Fruit fly (Drosophila melanogaster) whole organism, embryonic: ENCODE results near the gene ClpP.

ENCODE experiments used
- Bteb2 ChIP-seq: fragments of 200-800 bp; sonication (Bioruptor generic); optimal IDR thresholded peaks from 2 replicates; lab custom pipeline; 2016; ENCODE audit warnings: missing biosample characterization, missing genetic modification characterization
- CG10959 ChIP-seq: fragments of 200-800 bp; sonication (Bioruptor generic); IDR thresholded peaks from 2 replicates; pipeline ENCODE4 v1.3.6; 2022; ENCODE audit warnings: missing biosample characterization, missing genetic modification characterization
- CG11085 ChIP-seq: fragments of 200-800 bp; sonication (Bioruptor generic); IDR thresholded peaks from 2 replicates; pipeline ENCODE4 v1.3.6; 2022; ENCODE audit warnings: missing biosample characterization, missing genetic modification characterization
- CG11723 ChIP-seq: fragments of 200-800 bp; sonication (Bioruptor generic); optimal IDR thresholded peaks from 2 replicates; lab custom pipeline; 2017; ENCODE audit warnings: missing biosample characterization, mild to moderate bottlenecking, missing genetic modification characterization
- CG14965 ChIP-seq: fragments of 200-800 bp; sonication (Bioruptor generic); optimal IDR thresholded peaks from 2 replicates; lab custom pipeline; 2016; ENCODE audit warnings: missing biosample characterization, missing genetic modification characterization, borderline replicate concordance
- CG15073 ChIP-seq: fragments of 200-800 bp; sonication (Bioruptor generic); optimal IDR thresholded peaks from 2 replicates; lab custom pipeline; 2016; ENCODE audit warnings: missing biosample characterization, missing genetic modification characterization
- CG17568 ChIP-seq: fragments of 200-800 bp; sonication (Bioruptor generic); optimal IDR thresholded peaks from 2 replicates; lab custom pipeline; 2018; ENCODE audit warnings: missing biosample characterization, mild to moderate bottlenecking, missing genetic modification characterization, moderate library complexity
- CG18619 ChIP-seq: fragments of 200-800 bp; sonication (Bioruptor generic); optimal IDR thresholded peaks from 3 replicates; lab custom pipeline; 2017; ENCODE audit warnings: missing biosample characterization, mild to moderate bottlenecking, missing genetic modification characterization
- CG2712 ChIP-seq: fragments of 200-800 bp; optimal IDR thresholded peaks from 3 replicates; lab custom pipeline; 2019; ENCODE audit warnings: missing biosample characterization, mild to moderate bottlenecking, missing genetic modification characterization, moderate library complexity
- CG3281 ChIP-seq: fragments of 200-800 bp; sonication (Bioruptor generic); optimal IDR thresholded peaks from 3 replicates; lab custom pipeline; 2017; ENCODE audit warnings: missing biosample characterization, mild to moderate bottlenecking, missing genetic modification characterization
- CG3838 ChIP-seq: fragments of 200-800 bp; sonication (Bioruptor generic); optimal IDR thresholded peaks from 3 replicates; lab custom pipeline; 2016; ENCODE audit warnings: missing biosample characterization, missing genetic modification characterization
- CG6813 ChIP-seq: fragments of 200-800 bp; sonication (Bioruptor generic); optimal IDR thresholded peaks from 2 replicates; lab custom pipeline; 2017; ENCODE audit warnings: missing biosample characterization, missing genetic modification characterization, mild to moderate bottlenecking, moderate library complexity, missing genetic modification reagents
- CG8281 ChIP-seq: fragments of 200-800 bp; sonication (Bioruptor generic); optimal IDR thresholded peaks from 2 replicates; lab custom pipeline; 2018; ENCODE audit warnings: missing biosample characterization, mild to moderate bottlenecking, missing genetic modification characterization, moderate library complexity
- CG8765 ChIP-seq: fragments of 200-800 bp; sonication (Bioruptor generic); IDR thresholded peaks from 2 replicates; pipeline ENCODE4 v1.3.6; 2022; ENCODE audit warnings: missing biosample characterization, missing genetic modification characterization
- CG8924 ChIP-seq: fragments of 200-800 bp; optimal IDR thresholded peaks from 3 replicates; lab custom pipeline; 2019; ENCODE audit warnings: missing biosample characterization, mild to moderate bottlenecking, missing genetic modification characterization, moderate library complexity
- CG8944 ChIP-seq: fragments of 200-800 bp; sonication (Bioruptor generic); optimal IDR thresholded peaks from 3 replicates; lab custom pipeline; 2016; ENCODE audit warnings: missing biosample characterization, missing genetic modification characterization
- CG9797 ChIP-seq: fragments of 200-800 bp; sonication (Bioruptor generic); optimal IDR thresholded peaks from 3 replicates; lab custom pipeline; 2018; ENCODE audit warnings: missing biosample characterization, mild to moderate bottlenecking, missing genetic modification characterization
- D ChIP-seq, 2 experiments: fragments of 200-800 bp in 1 of 2; fragments of >200 bp in 1 of 2; sonication (Bioruptor generic) in 1 of 2; optimal IDR thresholded peaks; 2 replicates in 1 of 2; 3 replicates in 1 of 2; lab custom pipeline; 2017; ENCODE audit warnings: mild to moderate bottlenecking in 1 of 2, missing biosample characterization in 1 of 2, missing genetic modification characterization in 1 of 2, missing genetic modification reagents in 1 of 2
- ERR ChIP-seq: fragments of 200-800 bp; sonication (Bioruptor generic); optimal IDR thresholded peaks from 2 replicates; lab custom pipeline; 2016; ENCODE audit warnings: missing biosample characterization, missing genetic modification characterization
- Fer2 ChIP-seq: fragments of 200-800 bp; sonication (Bioruptor generic); optimal IDR thresholded peaks from 2 replicates; lab custom pipeline; 2018; ENCODE audit warnings: missing biosample characterization, mild to moderate bottlenecking, missing genetic modification characterization, moderate library complexity
- MESR4 ChIP-seq: fragments of 200-800 bp; sonication (Bioruptor generic); optimal IDR thresholded peaks from 2 replicates; lab custom pipeline; 2018; ENCODE audit warnings: missing biosample characterization, mild to moderate bottlenecking, missing genetic modification characterization, moderate library complexity
- NK7.1 ChIP-seq: fragments of 200-800 bp; sonication (Bioruptor generic); optimal IDR thresholded peaks from 3 replicates; lab custom pipeline; 2016; ENCODE audit warnings: missing biosample characterization, missing genetic modification characterization
- Nf-YC ChIP-seq: fragments of 200-800 bp; optimal IDR thresholded peaks from 3 replicates; lab custom pipeline; 2019; ENCODE audit warnings: missing biosample characterization, mild to moderate bottlenecking, missing genetic modification characterization, moderate library complexity
- Oaz ChIP-seq: fragments of 200-800 bp; sonication (Bioruptor generic); IDR thresholded peaks from 2 replicates; pipeline ENCODE4 v1.3.6; 2022; ENCODE audit warnings: missing biosample characterization, missing genetic modification characterization
- Ptx1 ChIP-seq: fragments of 200-800 bp; sonication (Bioruptor generic); IDR thresholded peaks from 2 replicates; pipeline ENCODE4 v1.3.6; 2022; ENCODE audit warnings: missing biosample characterization, missing genetic modification characterization
- Scr ChIP-seq: fragments of 200-800 bp; sonication (Bioruptor generic); IDR thresholded peaks from 2 replicates; pipeline ENCODE4 v1.3.6; 2022; ENCODE audit warnings: missing biosample characterization, missing genetic modification characterization; ENCODE audit not compliant: partially characterized antibody
- Ssrp ChIP-seq: fragments of 200-800 bp; sonication (Bioruptor generic); optimal IDR thresholded peaks from 2 replicates; lab custom pipeline; 2018; ENCODE audit warnings: missing biosample characterization, mild to moderate bottlenecking, missing genetic modification characterization, moderate library complexity
- Stat92E ChIP-seq, 3 experiments: fragments of >200 bp in 2 of 3; fragments of 200-800 bp in 1 of 3; sonication (Bioruptor generic) in 1 of 3; optimal IDR thresholded peaks; 2 replicates each; lab custom pipeline; 2017 to 2019; ENCODE audit warnings: missing biosample characterization in 3 of 3, missing genetic modification characterization in 3 of 3, mild to moderate bottlenecking in 1 of 3, moderate library complexity in 1 of 3
- Taf1 ChIP-seq: fragments of 200-800 bp; sonication (Bioruptor generic); IDR thresholded peaks from 2 replicates; pipeline ENCODE4 v1.3.6; 2022; ENCODE audit warnings: missing biosample characterization, missing genetic modification characterization
- amos ChIP-seq: fragments of 200-800 bp; sonication (Bioruptor generic); IDR thresholded peaks from 2 replicates; pipeline ENCODE4 v1.3.6; 2022; ENCODE audit warnings: missing biosample characterization, missing genetic modification characterization; ENCODE audit not compliant: partially characterized antibody
- ap ChIP-seq: fragments of 200-800 bp; sonication (Bioruptor generic); IDR thresholded peaks from 2 replicates; pipeline ENCODE4 v1.3.6; 2022; ENCODE audit warnings: missing biosample characterization, missing genetic modification characterization
- bbx ChIP-seq: fragments of 200-800 bp; sonication (Bioruptor generic); IDR thresholded peaks from 2 replicates; pipeline ENCODE4 v1.3.6; 2022; ENCODE audit warnings: missing biosample characterization, missing genetic modification characterization; ENCODE audit not compliant: partially characterized antibody
- cato ChIP-seq: fragments of 200-800 bp; sonication (Bioruptor generic); optimal IDR thresholded peaks from 2 replicates; lab custom pipeline; 2016; ENCODE audit warnings: missing biosample characterization, missing genetic modification characterization, borderline replicate concordance
- chif ChIP-seq, 2 experiments: fragments of 200-800 bp; sonication (Bioruptor generic); optimal IDR thresholded peaks; 3 replicates each; lab custom pipeline; 2016; ENCODE audit warnings: missing biosample characterization in 2 of 2, missing genetic modification characterization in 2 of 2
- cwo ChIP-seq: fragments of 200-800 bp; sonication (Bioruptor generic); optimal IDR thresholded peaks from 3 replicates; lab custom pipeline; 2017; ENCODE audit warnings: missing biosample characterization, missing genetic modification characterization, mild to moderate bottlenecking, moderate library complexity, missing genetic modification reagents
- dpn ChIP-seq, 2 experiments: fragments of 200-800 bp; sonication (Bioruptor generic); optimal IDR thresholded peaks; 3 replicates each; lab custom pipeline; 2016; ENCODE audit warnings: missing biosample characterization in 2 of 2, missing genetic modification characterization in 2 of 2
- en ChIP-seq: fragments of 200-800 bp; sonication (Bioruptor generic); optimal IDR thresholded peaks from 2 replicates; lab custom pipeline; 2016; ENCODE audit warnings: missing biosample characterization, missing genetic modification characterization
- fd102C ChIP-seq: fragments of 200-800 bp; sonication (Bioruptor generic); optimal IDR thresholded peaks from 2 replicates; lab custom pipeline; 2018; ENCODE audit warnings: missing biosample characterization, mild to moderate bottlenecking, missing genetic modification characterization, moderate library complexity
- hbn ChIP-seq: fragments of 200-800 bp; sonication (Bioruptor generic); IDR thresholded peaks from 2 replicates; pipeline ENCODE4 v1.3.6; 2022; ENCODE audit warnings: missing biosample characterization, missing genetic modification characterization; ENCODE audit not compliant: partially characterized antibody
- knrl ChIP-seq: fragments of 200-800 bp; sonication (Bioruptor generic); IDR thresholded peaks from 3 replicates; pipeline ENCODE4 v1.3.6; 2022; ENCODE audit warnings: missing biosample characterization, missing genetic modification characterization; ENCODE audit not compliant: partially characterized antibody
- lola ChIP-seq, 3 experiments: fragments of >200 bp in 2 of 3; fragments of 200-800 bp in 1 of 3; sonication (Bioruptor generic) in 1 of 3; optimal IDR thresholded peaks; 2 replicates each; lab custom pipeline; 2017 to 2019; ENCODE audit warnings: missing biosample characterization in 3 of 3, missing genetic modification characterization in 3 of 3, mild to moderate bottlenecking in 1 of 3, moderate library complexity in 1 of 3
- mld ChIP-seq: fragments of 200-800 bp; sonication (Bioruptor generic); IDR thresholded peaks from 3 replicates; pipeline ENCODE4 v1.3.6; 2022; ENCODE audit warnings: missing biosample characterization, missing genetic modification characterization; ENCODE audit not compliant: partially characterized antibody
- pb ChIP-seq: fragments of 200-800 bp; sonication (Bioruptor generic); optimal IDR thresholded peaks from 3 replicates; lab custom pipeline; 2016; ENCODE audit warnings: missing biosample characterization, missing genetic modification characterization
- ranshi ChIP-seq: fragments of 200-800 bp; sonication (Bioruptor generic); IDR thresholded peaks from 2 replicates; pipeline ENCODE4 v1.3.6; 2022; ENCODE audit warnings: missing biosample characterization, missing genetic modification characterization
- ro ChIP-seq: fragments of 200-800 bp; sonication (Bioruptor generic); IDR thresholded peaks from 2 replicates; pipeline ENCODE4 v1.3.6; 2022; ENCODE audit warnings: missing biosample characterization, missing genetic modification characterization
- sens-2 ChIP-seq: fragments of 200-800 bp; sonication (Bioruptor generic); IDR thresholded peaks from 2 replicates; pipeline ENCODE4 v1.3.6; 2022; ENCODE audit warnings: missing biosample characterization, missing genetic modification characterization
- slou ChIP-seq: fragments of 200-800 bp; sonication (Bioruptor generic); optimal IDR thresholded peaks from 3 replicates; lab custom pipeline; 2016; ENCODE audit warnings: missing biosample characterization, missing genetic modification characterization
- so ChIP-seq: fragments of 200-800 bp; sonication (Bioruptor generic); IDR thresholded peaks from 3 replicates; pipeline ENCODE4 v1.3.6; 2022; ENCODE audit warnings: missing biosample characterization, missing genetic modification characterization
- ttk ChIP-seq: fragments of 200-800 bp; sonication (Bioruptor generic); IDR thresholded peaks from 2 replicates; pipeline ENCODE4 v2.1.2; 2022; ENCODE audit warnings: missing biosample characterization, missing genetic modification characterization
- tx ChIP-seq: fragments of 200-800 bp; sonication (Bioruptor generic); optimal IDR thresholded peaks from 2 replicates; lab custom pipeline; 2016; ENCODE audit warnings: missing biosample characterization, missing genetic modification characterization

ClpP gene

DNA sequence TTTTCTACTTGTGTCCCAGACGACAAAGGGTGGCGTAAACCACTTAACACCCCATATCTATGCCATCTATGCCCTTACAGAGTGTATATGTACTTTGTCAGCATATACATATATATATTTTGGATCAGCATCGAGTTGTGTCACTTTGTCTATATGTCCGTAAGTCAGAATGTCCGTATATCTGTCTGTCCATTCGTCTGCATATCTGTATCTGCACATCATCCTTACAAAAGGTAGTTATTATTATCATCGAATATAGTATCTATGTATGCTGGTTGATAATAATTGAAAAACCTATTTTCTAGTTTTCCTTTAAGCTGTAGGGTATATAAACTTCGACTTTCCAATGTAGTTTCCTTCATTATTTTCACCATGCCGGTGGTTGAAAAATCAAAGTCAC, 5.5 kb upstream of the ClpP start (continued):
- TF ChIP-seq ro (GFP tag; lab: Robert Waterston, UW) (no peak), ap (no peak), so (GFP tag; lab: Robert Waterston, UW) (no peak), cwo (no peak), CG8944 (GFP tag; lab: Kevin White, UChicago) (no peak), cato (GFP tag; lab: Kevin White, UChicago) (no peak), CG11723 (GFP tag; lab: Kevin White, UChicago) (no peak), Bteb2 (no peak), sens-2 (GFP tag; lab: Robert Waterston, UW) (no peak), bbx (GFP tag; lab: Robert Waterston, UW) (no peak), CG11085 (GFP tag; lab: Robert Waterston, UW) (no peak), mld (GFP tag; lab: Robert Waterston, UW) (no peak), Nf-YC (no peak), ttk (GFP tag; lab: Robert Waterston, UW) (no peak), Fer2 (no peak), CG8924 (tag; lab: Kevin White, UChicago) (peak; percentile 17), CG8281 (no peak), CG10959 (GFP tag; lab: Robert Waterston, UW) (no peak), fd102C (GFP tag; lab: Kevin White, UChicago) (no peak), pb (no peak), CG3281 (GFP tag; lab: Kevin White, UChicago) (no peak), MESR4 (GFP tag; lab: Kevin White, UChicago) (no peak), amos (GFP tag; lab: Robert Waterston, UW) (no peak), slou (GFP tag; lab: Kevin White, UChicago) (no peak), chif (GFP tag; optimal IDR thresholded peaks at IDR 0.05; lab: Kevin White, UChicago) (peak in 1 of 2 experiments; percentile 2), lola (GFP tag; optimal IDR thresholded peaks at IDR 0.05; lab: Kevin White, UChicago) (peak in 1 of 3 experiments; percentile 79), CG18619 (GFP tag; lab: Kevin White, UChicago) (no peak), CG14965 (GFP tag; lab: Kevin White, UChicago) (no peak), CG17568 (GFP tag; lab: Kevin White, UChicago) (no peak), CG3838 (GFP tag; lab: Kevin White, UChicago) (no peak), NK7.1 (GFP tag; lab: Kevin White, UChicago) (no peak), ranshi (GFP tag; lab: Robert Waterston, UW) (no peak), tx (GFP tag; lab: Kevin White, UChicago) (no peak), CG6813 (GFP tag; lab: Kevin White, UChicago) (no peak), Taf1 (GFP tag; lab: Robert Waterston, UW) (no peak), CG15073 (GFP tag; lab: Kevin White, UChicago) (no peak), Scr (GFP tag; lab: Robert Waterston, UW) (no peak), Ptx1 (GFP tag; lab: Robert Waterston, UW) (no peak), Oaz (GFP tag; lab: Robert Waterston, UW) (no peak), en (GFP tag; lab: Kevin White, UChicago) (no peak), hbn (GFP tag; lab: Robert Waterston, UW) (no peak), knrl (GFP tag; lab: Robert Waterston, UW) (no peak), dpn (GFP tag; optimal IDR thresholded peaks at IDR 0.05; lab: Kevin White, UChicago) (no peak), CG8765 (GFP tag; lab: Robert Waterston, UW) (no peak), CG2712 (tag; lab: Kevin White, UChicago) (peak; percentile 55), CG9797 (GFP tag; lab: Kevin White, UChicago) (no peak), D (optimal IDR thresholded peaks at IDR 0.05; lab: Kevin White, UChicago) (no peak), D (GFP tag; optimal IDR thresholded peaks at IDR 0.05; lab: Kevin White, UChicago) (peak; percentile 20), Ssrp (tag; lab: Kevin White, UChicago) (peak; percentile 61), ERR (no peak), Stat92E (GFP tag; optimal IDR thresholded peaks at IDR 0.05; lab: Kevin White, UChicago) (no peak)
